Worm (Caenorhabditis elegans) whole organism, L2 larva: ENCODE measurements around the gene snb-1.
A peak's percentile ranks its signal among the peaks of the same experiment; 100 is the strongest.

Experiments used
- aly-2 ChIP-seq: fragments of 150-350 bp; optimal IDR thresholded peaks from 2 replicates; lab custom pipeline; 2014; ENCODE audit warnings: missing biosample characterization, missing genetic modification characterization
- ama-1 ChIP-seq: fragments of 150-350 bp; optimal IDR thresholded peaks from 2 replicates; lab custom pipeline; 2018; ENCODE audit warnings: inconsistent platforms
- ceh-82 ChIP-seq: fragments of 150-350 bp; optimal IDR thresholded peaks from 2 replicates; lab custom pipeline; 2014; ENCODE audit warnings: missing biosample characterization, missing genetic modification characterization
- dmd-4 ChIP-seq: sonication (generic microtip); optimal IDR thresholded peaks from 2 replicates; lab custom pipeline; 2017; ENCODE audit warnings: missing biosample characterization, missing genetic modification characterization
- elt-1 ChIP-seq: fragments of 150-350 bp; optimal IDR thresholded peaks from 2 replicates; lab custom pipeline; 2014; ENCODE audit warnings: missing biosample characterization, missing genetic modification characterization
- fos-1 ChIP-seq: fragments of 150-350 bp; optimal IDR thresholded peaks from 2 replicates; lab custom pipeline; 2014; ENCODE audit warnings: missing biosample characterization, missing genetic modification characterization
- lin-13 ChIP-seq: fragments of 150-350 bp; optimal IDR thresholded peaks from 2 replicates; lab custom pipeline; 2014; ENCODE audit warnings: missing biosample characterization, missing genetic modification reagents, missing genetic modification characterization
- lin-39 ChIP-seq: fragments of 150-350 bp; optimal IDR thresholded peaks from 2 replicates; lab custom pipeline; 2014; ENCODE audit warnings: missing biosample characterization, missing genetic modification reagents, missing genetic modification characterization
- lsy-2 ChIP-seq, 2 experiments: fragments of 150-350 bp in 1 of 2; sonication (generic microtip) in 1 of 2; optimal IDR thresholded peaks; 2 replicates each; lab custom pipeline; 2014 to 2017; ENCODE audit warnings: missing biosample characterization in 2 of 2, missing genetic modification characterization in 2 of 2
- nhr-25 ChIP-seq: fragments of 150-350 bp; sonication (generic microtip); optimal IDR thresholded peaks from 3 replicates; lab custom pipeline; 2014; ENCODE audit warnings: missing biosample characterization, missing genetic modification characterization
- skn-1 ChIP-seq: sonication (generic microtip); optimal IDR thresholded peaks from 2 replicates; lab custom pipeline; 2017; ENCODE audit warnings: missing biosample characterization, missing genetic modification characterization
- unc-39 ChIP-seq: fragments of 150-350 bp; optimal IDR thresholded peaks from 2 replicates; lab custom pipeline; 2014; ENCODE audit warnings: missing biosample characterization, missing genetic modification characterization

- TF ChIP-seq lsy-2 (tag; optimal IDR thresholded peaks at IDR 0.05; lab: Kevin White, UChicago) (no peak), unc-39 (tag; lab: Kevin White, UChicago) (no peak), ceh-82 (no peak), dmd-4 (no peak), nhr-25 (tag; lab: Kevin White, UChicago) (peak; percentile 39), fos-1 (tag; lab: Kevin White, UChicago) (no peak), aly-2 (no peak), lin-39 (no peak), skn-1 (tag; lab: Kevin White, UChicago) (no peak), lin-13 (no peak), ama-1 (no peak), elt-1 (tag; lab: Kevin White, UChicago) (no peak)
These were observed 33.8 kb upstream of the snb-1 start for ce11 chrV:6690075-6690474.
